Fruit fly (Drosophila melanogaster) whole organism, embryonic: Measurements from ENCODE around the gene CG18281.

Source experiments
- CG10366 ChIP-seq: fragments of 200-800 bp; sonication (Bioruptor generic); IDR thresholded peaks from 2 replicates; pipeline ENCODE4 v1.3.6; 2022; ENCODE audit warnings: missing biosample characterization, missing genetic modification characterization
- CG11695 ChIP-seq: fragments of 200-800 bp; sonication (Bioruptor generic); IDR thresholded peaks from 3 replicates; pipeline ENCODE4 v1.3.6; 2022; ENCODE audit warnings: missing biosample characterization, missing genetic modification characterization
- CG12155 ChIP-seq: fragments of 200-800 bp; sonication (Bioruptor generic); optimal IDR thresholded peaks from 3 replicates; lab custom pipeline; 2016; ENCODE audit warnings: missing biosample characterization, missing genetic modification characterization
- CG12236 ChIP-seq: fragments of 200-800 bp; sonication (Bioruptor generic); optimal IDR thresholded peaks from 2 replicates; lab custom pipeline; 2016; ENCODE audit warnings: missing biosample characterization, missing genetic modification characterization
- CG14014 ChIP-seq: fragments of 200-800 bp; sonication (Bioruptor generic); IDR thresholded peaks from 2 replicates; pipeline ENCODE4 v1.3.6; 2022; ENCODE audit warnings: missing biosample characterization, missing genetic modification characterization
- CG15269 ChIP-seq: fragments of 200-800 bp; sonication (Bioruptor generic); optimal IDR thresholded peaks from 2 replicates; lab custom pipeline; 2018; ENCODE audit warnings: missing biosample characterization, mild to moderate bottlenecking, missing genetic modification characterization, moderate library complexity
- CG17328 ChIP-seq: fragments of 200-800 bp; sonication (Bioruptor generic); IDR thresholded peaks from 2 replicates; pipeline ENCODE4 v1.3.6; 2022; ENCODE audit warnings: missing biosample characterization, missing genetic modification characterization
- CG33557 ChIP-seq: fragments of 200-800 bp; sonication (Bioruptor generic); optimal IDR thresholded peaks from 2 replicates; lab custom pipeline; 2019; ENCODE audit warnings: missing biosample characterization, mild to moderate bottlenecking, missing genetic modification characterization, moderate library complexity
- CG4730 ChIP-seq: fragments of 200-800 bp; sonication (Bioruptor generic); IDR thresholded peaks from 2 replicates; pipeline ENCODE4 v1.3.6; 2022; ENCODE audit warnings: missing biosample characterization, missing genetic modification characterization
- CG4854 ChIP-seq: fragments of 200-800 bp; sonication (Bioruptor generic); optimal IDR thresholded peaks from 2 replicates; lab custom pipeline; 2016; ENCODE audit warnings: missing biosample characterization, missing genetic modification characterization, inconsistent platforms
- CG6683 ChIP-seq: fragments of 200-800 bp; sonication (Bioruptor generic); optimal IDR thresholded peaks from 2 replicates; lab custom pipeline; 2017; ENCODE audit warnings: missing biosample characterization, mild to moderate bottlenecking, missing genetic modification characterization, missing genetic modification reagents
- CG6791 ChIP-seq: fragments of 200-800 bp; sonication (Bioruptor generic); IDR thresholded peaks from 3 replicates; pipeline ENCODE4 v1.3.6; 2022; ENCODE audit warnings: missing biosample characterization, missing genetic modification characterization; ENCODE audit not compliant: partially characterized antibody
- CG7271 ChIP-seq: fragments of 200-800 bp; sonication (Bioruptor generic); optimal IDR thresholded peaks from 2 replicates; lab custom pipeline; 2018; ENCODE audit warnings: missing biosample characterization, mild to moderate bottlenecking, missing genetic modification characterization, moderate library complexity
- CG7372 ChIP-seq: fragments of 200-800 bp; sonication (Bioruptor generic); IDR thresholded peaks from 2 replicates; pipeline ENCODE4 v1.3.6; 2022; ENCODE audit warnings: missing biosample characterization, missing genetic modification characterization
- CG7928 ChIP-seq: fragments of 200-800 bp; sonication (Bioruptor generic); optimal IDR thresholded peaks from 2 replicates; lab custom pipeline; 2017; ENCODE audit warnings: missing biosample characterization, mild to moderate bottlenecking, missing genetic modification characterization
- CG7963 ChIP-seq: fragments of 200-800 bp; sonication (Bioruptor generic); IDR thresholded peaks from 3 replicates; pipeline ENCODE4 v1.3.6; 2022; ENCODE audit warnings: missing biosample characterization, missing genetic modification characterization; ENCODE audit not compliant: partially characterized antibody
- CG8478 ChIP-seq: fragments of >200 bp; optimal IDR thresholded peaks from 2 replicates; lab custom pipeline; 2018
- CG8765 ChIP-seq: fragments of 200-800 bp; sonication (Bioruptor generic); IDR thresholded peaks from 2 replicates; pipeline ENCODE4 v1.3.6; 2022; ENCODE audit warnings: missing biosample characterization, missing genetic modification characterization
- CG9727 ChIP-seq: fragments of 200-800 bp; sonication (Bioruptor generic); optimal IDR thresholded peaks from 3 replicates; lab custom pipeline; 2017; ENCODE audit warnings: missing biosample characterization, mild to moderate bottlenecking, missing genetic modification characterization
- Dfd ChIP-seq, 2 experiments: fragments of >200 bp; optimal IDR thresholded peaks; 2 replicates each; lab custom pipeline; 2017; ENCODE audit warnings: missing biosample characterization in 2 of 2, missing genetic modification characterization in 2 of 2
- Dref ChIP-seq: fragments of 200-800 bp; sonication (Bioruptor generic); IDR thresholded peaks from 2 replicates; pipeline ENCODE4 v1.3.6; 2022; ENCODE audit warnings: missing biosample characterization, missing genetic modification characterization
- E2f1 ChIP-seq: fragments of 200-800 bp; sonication (Bioruptor generic); IDR thresholded peaks from 2 replicates; pipeline ENCODE4 v1.3.6; 2022; ENCODE audit warnings: missing biosample characterization, missing genetic modification characterization
- Fer2 ChIP-seq: fragments of 200-800 bp; sonication (Bioruptor generic); optimal IDR thresholded peaks from 2 replicates; lab custom pipeline; 2018; ENCODE audit warnings: missing biosample characterization, mild to moderate bottlenecking, missing genetic modification characterization, moderate library complexity
- GATAe ChIP-seq: fragments of 200-800 bp; sonication (Bioruptor generic); conservative IDR thresholded peaks from 2 replicates; pipeline ENCODE4 v1.3.6; 2022; ENCODE audit warnings: missing biosample characterization, missing genetic modification characterization
- HLH54F ChIP-seq: fragments of 200-800 bp; sonication (Bioruptor generic); optimal IDR thresholded peaks from 3 replicates; lab custom pipeline; 2016; ENCODE audit warnings: missing biosample characterization, missing genetic modification characterization
- MESR4 ChIP-seq: fragments of 200-800 bp; sonication (Bioruptor generic); optimal IDR thresholded peaks from 2 replicates; lab custom pipeline; 2018; ENCODE audit warnings: missing biosample characterization, mild to moderate bottlenecking, missing genetic modification characterization, moderate library complexity
- Spps ChIP-seq: fragments of 200-800 bp; sonication (Bioruptor generic); optimal IDR thresholded peaks from 2 replicates; lab custom pipeline; 2018; ENCODE audit warnings: missing biosample characterization, mild to moderate bottlenecking, missing genetic modification characterization
- Sry-δ ChIP-seq: fragments of 200-800 bp; sonication (Bioruptor generic); optimal IDR thresholded peaks from 2 replicates; lab custom pipeline; 2016; ENCODE audit warnings: missing biosample characterization, missing genetic modification characterization
- abd-A ChIP-seq: fragments of 200-800 bp; sonication (Bioruptor generic); optimal IDR thresholded peaks from 3 replicates; lab custom pipeline; 2019; ENCODE audit warnings: missing biosample characterization, mild to moderate bottlenecking, missing genetic modification characterization, moderate library complexity
- ash1 ChIP-seq: fragments of 200-800 bp; sonication (Bioruptor generic); optimal IDR thresholded peaks from 2 replicates; lab custom pipeline; 2018; ENCODE audit warnings: missing biosample characterization, mild to moderate bottlenecking, missing genetic modification characterization
- chm ChIP-seq: fragments of 200-800 bp; sonication (Bioruptor generic); IDR thresholded peaks from 2 replicates; pipeline ENCODE4 v1.3.6; 2022; ENCODE audit warnings: missing biosample characterization, missing genetic modification characterization
- croc ChIP-seq: fragments of 200-800 bp; sonication (Bioruptor generic); conservative IDR thresholded peaks from 3 replicates; pipeline ENCODE4 v1.3.6; 2022; ENCODE audit warnings: missing biosample characterization, missing genetic modification characterization
- da ChIP-seq: fragments of 200-800 bp; sonication (Bioruptor generic); optimal IDR thresholded peaks from 2 replicates; lab custom pipeline; 2016; ENCODE audit warnings: missing biosample characterization, missing genetic modification characterization
- gcm ChIP-seq: fragments of 200-800 bp; sonication (Bioruptor generic); optimal IDR thresholded peaks from 2 replicates; lab custom pipeline; 2019; ENCODE audit warnings: missing biosample characterization, mild to moderate bottlenecking, missing genetic modification characterization, moderate library complexity
- h ChIP-seq: fragments of >200 bp; optimal IDR thresholded peaks from 2 replicates; lab custom pipeline; 2017
- ham ChIP-seq: fragments of 200-800 bp; sonication (Bioruptor generic); IDR thresholded peaks from 2 replicates; pipeline ENCODE4 v1.3.6; 2022; ENCODE audit warnings: missing biosample characterization, missing genetic modification characterization
- hth ChIP-seq: fragments of >200 bp; optimal IDR thresholded peaks from 2 replicates; lab custom pipeline; 2017; ENCODE audit warnings: inconsistent platforms
- nerfin-2 ChIP-seq: fragments of 200-800 bp; sonication (Bioruptor generic); IDR thresholded peaks from 2 replicates; pipeline ENCODE4 v1.3.6; 2022; ENCODE audit warnings: missing biosample characterization, missing genetic modification characterization; ENCODE audit not compliant: partially characterized antibody
- pita ChIP-seq: fragments of 200-800 bp; sonication (Bioruptor generic); optimal IDR thresholded peaks from 2 replicates; lab custom pipeline; 2017; ENCODE audit warnings: missing biosample characterization, mild to moderate bottlenecking, missing genetic modification characterization
- pum ChIP-seq: fragments of 200-800 bp; sonication (Bioruptor generic); optimal IDR thresholded peaks from 2 replicates; lab custom pipeline; 2016; ENCODE audit warnings: missing biosample characterization, missing genetic modification characterization
- sc ChIP-seq, 3 experiments: fragments of >200 bp in 2 of 3; fragments of 200-800 bp in 1 of 3; sonication (Bioruptor generic) in 1 of 3; optimal IDR thresholded peaks; 2 replicates in 2 of 3; 3 replicates in 1 of 3; lab custom pipeline; 2017; ENCODE audit warnings: mild to moderate bottlenecking in 1 of 3, missing biosample characterization in 1 of 3, missing genetic modification characterization in 1 of 3, missing genetic modification reagents in 1 of 3
- seq ChIP-seq: fragments of 200-800 bp; sonication (Bioruptor generic); IDR thresholded peaks from 2 replicates; pipeline ENCODE4 v1.3.6; 2022; ENCODE audit warnings: missing biosample characterization, missing genetic modification characterization
- sima ChIP-seq: fragments of 200-800 bp; sonication (Bioruptor generic); optimal IDR thresholded peaks from 2 replicates; lab custom pipeline; 2016; ENCODE audit warnings: missing biosample characterization, missing genetic modification characterization
- sisA ChIP-seq: fragments of 200-800 bp; sonication (Bioruptor generic); IDR thresholded peaks from 2 replicates; pipeline ENCODE4 v1.3.6; 2022; ENCODE audit warnings: missing biosample characterization, missing genetic modification characterization
- slbo ChIP-seq: fragments of 200-800 bp; sonication (Bioruptor generic); IDR thresholded peaks from 2 replicates; pipeline ENCODE4 v1.3.6; 2022; ENCODE audit warnings: missing biosample characterization, missing genetic modification characterization
- stwl ChIP-seq: fragments of 200-800 bp; sonication (Bioruptor generic); optimal IDR thresholded peaks from 3 replicates; lab custom pipeline; 2018; ENCODE audit warnings: missing biosample characterization, mild to moderate bottlenecking, missing genetic modification characterization, moderate library complexity
- tll ChIP-seq, 2 experiments: fragments of 200-800 bp in 1 of 2; fragments of >200 bp in 1 of 2; sonication (Bioruptor generic) in 1 of 2; optimal IDR thresholded peaks; 2 replicates each; lab custom pipeline; 2017 to 2019; ENCODE audit warnings: missing biosample characterization in 2 of 2, missing genetic modification characterization in 2 of 2, mild to moderate bottlenecking in 1 of 2, moderate library complexity in 1 of 2
- trh ChIP-seq: fragments of 200-800 bp; sonication (Bioruptor generic); optimal IDR thresholded peaks from 2 replicates; lab custom pipeline; 2016; ENCODE audit warnings: missing biosample characterization, missing genetic modification characterization
- unc-4 ChIP-seq: fragments of 200-800 bp; sonication (Bioruptor generic); IDR thresholded peaks from 2 replicates; pipeline ENCODE4 v1.3.6; 2022; ENCODE audit warnings: missing biosample characterization, missing genetic modification characterization; ENCODE audit not compliant: partially characterized antibody
- usp ChIP-seq: fragments of >200 bp; optimal IDR thresholded peaks from 2 replicates; lab custom pipeline; 2017; ENCODE audit warnings: missing biosample characterization, missing genetic modification characterization

Gene CG18281

DNA sequence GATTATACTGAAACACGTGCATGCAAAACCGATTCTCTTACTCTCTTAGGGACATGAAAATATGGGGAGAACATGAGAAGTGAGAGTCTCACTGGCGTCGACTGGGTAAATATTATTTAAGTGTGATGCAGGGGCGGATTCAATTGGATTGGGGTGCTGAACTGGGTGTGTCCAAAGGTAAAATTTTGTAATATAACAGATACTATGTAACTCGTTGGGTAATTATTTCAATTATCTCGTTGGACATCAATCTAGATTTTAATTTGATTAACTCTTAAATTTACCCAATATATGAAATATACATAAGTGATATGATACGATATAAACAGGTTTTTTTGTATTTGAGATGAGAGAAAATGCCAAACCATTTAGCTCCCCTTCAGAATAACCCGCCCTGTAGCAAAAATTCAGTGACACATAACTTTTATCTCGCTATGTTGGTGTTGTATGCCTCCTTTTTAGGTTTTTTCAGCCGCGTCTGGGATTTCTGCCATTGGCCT lies 8.6 kb downstream of the CG18281 start (continued):
- TF ChIP-seq unc-4 (peak; percentile 39; the same call in 1 of the 2 replicates), ham (GFP tag; lab: Robert Waterston, UW) (peak; percentile 79; the same call in 1 of the 2 replicates), chm (GFP tag; lab: Robert Waterston, UW) (peak; percentile 92), nerfin-2 (GFP tag; lab: Robert Waterston, UW) (peak; percentile 42; the same call in 1 of the 2 replicates), CG7928 (GFP tag; lab: Kevin White, UChicago) (peak; percentile 74), CG6683 (GFP tag; lab: Kevin White, UChicago) (peak; percentile 89), Dfd (GFP tag; optimal IDR thresholded peaks at IDR 0.05; lab: Kevin White, UChicago) (peak in 1 of 2 experiments; percentile 94), CG7963 (GFP tag; lab: Robert Waterston, UW) (peak; percentile 49; the same call in 1 of the 3 replicates), CG17328 (GFP tag; lab: Robert Waterston, UW) (peak; percentile 83), CG6791 (GFP tag; lab: Robert Waterston, UW) (0 out of 3 replicates have a peak, but pooled peaks have one; percentile 51), sc (optimal IDR thresholded peaks at IDR 0.05; lab: Kevin White, UChicago) (no peak), sc (GFP tag; optimal IDR thresholded peaks at IDR 0.05; lab: Kevin White, UChicago) (peak; percentile 49), Spps (tag; lab: Kevin White, UChicago) (peak; percentile 66), CG8478 (lab: Kevin White, UChicago) (no peak), ash1 (peak; percentile 81), HLH54F (peak; percentile 96), CG10366 (GFP tag; lab: Robert Waterston, UW) (peak; percentile 87), Fer2 (peak; percentile 93), E2f1 (GFP tag; lab: Robert Waterston, UW) (peak; percentile 91), stwl (tag; lab: Kevin White, UChicago) (no peak), MESR4 (GFP tag; lab: Kevin White, UChicago) (peak; percentile 14), CG11695 (GFP tag; lab: Robert Waterston, UW) (peak; percentile 93), CG12236 (GFP tag; lab: Kevin White, UChicago) (peak; percentile 40), CG7372 (GFP tag; lab: Robert Waterston, UW) (peak; percentile 95), usp (GFP tag; lab: Kevin White, UChicago) (no peak), abd-A (tag; lab: Kevin White, UChicago) (peak; percentile 86), CG4730 (GFP tag; lab: Robert Waterston, UW) (peak; percentile 87), slbo (GFP tag; lab: Robert Waterston, UW) (peak; percentile 98), CG12155 (GFP tag; lab: Kevin White, UChicago) (peak; percentile 96), Dref (GFP tag; lab: Robert Waterston, UW) (no peak), seq (GFP tag; lab: Robert Waterston, UW) (peak; percentile 91), CG4854 (GFP tag; lab: Kevin White, UChicago) (peak; percentile 86), sisA (peak; percentile 90), CG14014 (GFP tag; lab: Robert Waterston, UW) (peak; percentile 95), CG33557 (GFP tag; lab: Kevin White, UChicago) (peak; percentile 79), CG9727 (GFP tag; lab: Kevin White, UChicago) (peak; percentile 94), CG7271 (tag; lab: Kevin White, UChicago) (peak; percentile 1), Sry-δ (GFP tag; lab: Kevin White, UChicago) (peak; percentile 60), croc (peak; percentile 84), hth (lab: Kevin White, UChicago) (no peak), gcm (GFP tag; lab: Kevin White, UChicago) (peak; percentile 68), h (lab: Kevin White, UChicago) (no peak), da (GFP tag; lab: Kevin White, UChicago) (peak; percentile 69), pum (GFP tag; lab: Kevin White, UChicago) (peak; percentile 89), CG15269 (tag; lab: Kevin White, UChicago) (peak; percentile 94), tll (GFP tag; optimal IDR thresholded peaks at IDR 0.05; lab: Kevin White, UChicago) (no peak), GATAe (peak; percentile 88), trh (peak; percentile 84), sima (GFP tag; lab: Kevin White, UChicago) (peak; percentile 48), CG8765 (peak; percentile 84; the same call in 1 of the 2 replicates), pita (no peak)
